Worm (Caenorhabditis elegans) whole organism, mixed stage, embryonic: ENCODE measurements around the gene mec-18.

Experiments used
- lsy-2 ChIP-seq: fragments of 150-350 bp; optimal IDR thresholded peaks from 2 replicates; lab custom pipeline; 2014; ENCODE audit warnings: missing biosample characterization, missing genetic modification characterization
- nhr-237 ChIP-seq: fragments of 150-350 bp; optimal IDR thresholded peaks from 2 replicates; lab custom pipeline; 2014; ENCODE audit warnings: missing biosample characterization, missing genetic modification characterization
- pha-4 ChIP-seq: fragments of 150-350 bp; optimal IDR thresholded peaks from 2 replicates; lab custom pipeline; 2018; ENCODE audit warnings: missing biosample characterization, missing genetic modification reagents, missing genetic modification characterization
- unc-39 ChIP-seq: fragments of 150-350 bp; optimal IDR thresholded peaks from 2 replicates; lab custom pipeline; 2014; ENCODE audit warnings: missing biosample characterization, missing genetic modification characterization
- unc-62 ChIP-seq: fragments of 150-350 bp; optimal IDR thresholded peaks from 2 replicates; lab custom pipeline; 2014; ENCODE audit warnings: missing biosample characterization, missing genetic modification reagents, missing genetic modification characterization

- TF ChIP-seq unc-39 (tag; lab: Kevin White, UChicago) (no peak), pha-4 (tag; lab: Kevin White, UChicago) (no peak), nhr-237 (no peak), lsy-2 (tag; lab: Kevin White, UChicago) (no peak), unc-62 (GFP tag; lab: Kevin White, UChicago) (no peak)
Measured at ce11 chrX:4322847-4323455, 48.9 kb upstream of the mec-18 start.
